Worm (Caenorhabditis elegans) whole organism, young adult: Measurements from ENCODE around the gene paqr-3.
"Not testable (repeated sequence)": the region's sequence is repeated elsewhere in the genome, so short reads cannot be mapped to it uniquely, and the experiment has no call there.

Experiments used
- B0035.1 ChIP-seq: sonication (generic microtip); optimal IDR thresholded peaks from 2 replicates; lab custom pipeline; 2016; ENCODE audit warnings: missing genetic modification characterization, mild to moderate bottlenecking, missing compliant biosample characterization, missing genotype, missing genetic modification reagents
- B0261.1 ChIP-seq: sonication (generic microtip); optimal IDR thresholded peaks from 2 replicates; lab custom pipeline; 2016; ENCODE audit warnings: mild to moderate bottlenecking, missing genetic modification characterization, moderate library complexity, missing compliant biosample characterization
- F49E8.2 ChIP-seq: sonication (generic microtip); optimal IDR thresholded peaks from 3 replicates; lab custom pipeline; 2017; ENCODE audit warnings: missing genetic modification characterization, mild to moderate bottlenecking, missing compliant biosample characterization, antibody characterized with exemption, moderate library complexity; ENCODE audit not compliant: insufficient read depth
- cebp-1 ChIP-seq, 2 experiments: fragments of 200-800 bp in 1 of 2; sonication (Bioruptor generic) in 1 of 2; sonication (generic microtip) in 1 of 2; IDR thresholded peaks in 1 of 2; optimal IDR thresholded peaks in 1 of 2; 2 replicates each; pipeline versions ENCODE4 v1.3.6 to Lab custom; 2017 to 2022; ENCODE audit warnings: missing compliant biosample characterization in 2 of 2, missing genetic modification characterization in 2 of 2, mild to moderate bottlenecking in 1 of 2, missing genetic modification reagents in 1 of 2, moderate library complexity in 1 of 2
- ceh-100 ChIP-seq: fragments of 200-800 bp; sonication (Bioruptor generic); IDR thresholded peaks from 2 replicates; pipeline ENCODE4 v1.3.6; 2022; ENCODE audit warnings: missing genetic modification reagents, missing genetic modification characterization, missing compliant biosample characterization
- ceh-79 ChIP-seq: sonication (generic microtip); optimal IDR thresholded peaks from 2 replicates; lab custom pipeline; 2017; ENCODE audit warnings: mild to moderate bottlenecking, missing genetic modification characterization, missing compliant biosample characterization
- chd-7 ChIP-seq: sonication (generic microtip); optimal IDR thresholded peaks from 2 replicates; lab custom pipeline; 2016; ENCODE audit warnings: mild to moderate bottlenecking, missing genetic modification characterization, moderate library complexity, missing compliant biosample characterization
- efl-1 ChIP-seq: fragments of 150-350 bp; optimal IDR thresholded peaks from 2 replicates; lab custom pipeline; 2014; ENCODE audit warnings: missing biosample characterization, missing genetic modification reagents, missing genetic modification characterization
- ekl-4 ChIP-seq: fragments of 200-800 bp; sonication (Bioruptor generic); IDR thresholded peaks from 2 replicates; pipeline ENCODE4 v1.3.6; 2022; ENCODE audit warnings: missing genetic modification reagents, missing genetic modification characterization, missing compliant biosample characterization
- hlh-26 ChIP-seq: fragments of 200-800 bp; sonication (Bioruptor generic); conservative IDR thresholded peaks from 2 replicates; pipeline ENCODE4 v1.3.6; 2022; ENCODE audit warnings: missing genetic modification reagents, missing genetic modification characterization, missing compliant biosample characterization
- lin-35 ChIP-seq, 3 experiments: fragments of 150-350 bp in 2 of 3; sonication (generic microtip) in 1 of 3; optimal IDR thresholded peaks; 2 replicates each; lab custom pipeline; 2014 to 2018; ENCODE audit warnings: missing biosample characterization in 3 of 3, missing genetic modification characterization in 3 of 3, missing genetic modification reagents in 3 of 3
- nhr-80 ChIP-seq: sonication (generic microtip); optimal IDR thresholded peaks from 2 replicates; lab custom pipeline; 2016; ENCODE audit warnings: missing genetic modification characterization, missing compliant biosample characterization
- repo-1 ChIP-seq: sonication (generic microtip); optimal IDR thresholded peaks from 2 replicates; lab custom pipeline; 2017; ENCODE audit warnings: mild to moderate bottlenecking, missing genetic modification characterization, missing compliant biosample characterization
- snpc-4 ChIP-seq, 5 experiments: fragments of 150-350 bp in 1 of 5; sonication (generic microtip) in 4 of 5; optimal IDR thresholded peaks; 2 replicates each; lab custom pipeline; 2014 to 2018; ENCODE audit warnings: missing genetic modification characterization in 5 of 5, missing biosample characterization in 3 of 5, antibody characterized with exemption in 2 of 5, mild to moderate bottlenecking in 2 of 5, missing compliant biosample characterization in 2 of 5, missing genotype in 2 of 5, moderate library complexity in 2 of 5, missing genetic modification reagents in 1 of 5

DNA sequence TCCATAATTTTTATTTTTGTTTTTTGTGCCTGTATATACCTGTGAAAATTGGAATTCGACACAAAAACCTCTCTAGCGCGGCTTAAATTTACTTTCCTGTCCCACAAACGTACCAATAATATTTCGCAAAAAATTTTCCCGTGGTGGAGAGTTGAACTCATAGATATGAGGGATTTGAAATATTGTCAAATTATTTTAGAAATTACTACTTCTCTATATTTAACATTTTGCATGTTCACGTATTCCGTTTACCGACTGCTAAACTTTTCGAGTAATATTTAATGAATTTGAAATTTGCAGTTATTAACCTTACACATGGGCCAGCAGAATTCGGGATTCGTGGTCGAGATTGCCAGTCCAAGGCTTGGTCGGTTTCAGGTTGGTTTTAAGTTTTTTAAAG, 9.7 kb downstream of the paqr-3 start, which contains the start of gene Y67A10A.7:
- not testable (repeated sequence) for TF ChIP-seq B0261.1 (tag; lab: Kevin White, UChicago); B0035.1 (tag; lab: Kevin White, UChicago); F49E8.2 (tag; lab: Kevin White, UChicago); cebp-1 (GFP tag; IDR thresholded peaks at IDR 0.05; lab: Robert Waterston, UW); cebp-1 (tag; optimal IDR thresholded peaks at IDR 0.05; lab: Kevin White, UChicago); chd-7 (tag; lab: Kevin White, UChicago); snpc-4 (GFP tag; optimal IDR thresholded peaks at IDR 0.05; lab: Kevin White, UChicago); hlh-26 (GFP tag; lab: Robert Waterston, UW); repo-1 (tag; lab: Kevin White, UChicago); ekl-4 (GFP tag; lab: Robert Waterston, UW); nhr-80 (tag; lab: Kevin White, UChicago); lin-35 (GFP tag; optimal IDR thresholded peaks at IDR 0.05; lab: Kevin White, UChicago); ceh-100; ceh-79 (tag; lab: Kevin White, UChicago); efl-1 (GFP tag; lab: Kevin White, UChicago)
- TF ChIP-seq snpc-4 (tag; optimal IDR thresholded peaks at IDR 0.05; lab: Kevin White, UChicago) = peak in 1 of 4 experiments; percentile 17
